Worm (Caenorhabditis elegans) whole organism, L4/young adult: ENCODE results near the gene ZC404.15.

Source experiments
- W03F9.2 ChIP-seq: fragments of 150-350 bp; optimal IDR thresholded peaks from 2 replicates; lab custom pipeline; 2014; ENCODE audit warnings: missing biosample characterization, missing genetic modification characterization
- dao-5 ChIP-seq: sonication (generic microtip); optimal IDR thresholded peaks from 2 replicates; lab custom pipeline; 2016; ENCODE audit warnings: missing genotype, missing genetic modification characterization, moderate library complexity, missing compliant biosample characterization
- him-1 ChIP-seq: sonication (generic microtip); optimal IDR thresholded peaks from 2 replicates; lab custom pipeline; 2016; ENCODE audit warnings: missing genotype, missing genetic modification reagents, missing genetic modification characterization, missing compliant biosample characterization

ZC404.15 gene

ce11 chrV:6780166-6780565 is at the start of gene ZC404.15:
Gene ZC404.15 (plus strand): TSS chrV:6780466.
- no peak for TF ChIP-seq dao-5 (tag; lab: Kevin White, UChicago)
- no peak for TF ChIP-seq W03F9.2
- TF ChIP-seq him-1 (tag; lab: Kevin White, UChicago), result no peak

- TF ChIP-seq dao-5 (tag; lab: Kevin White, UChicago) (no peak), him-1 (tag; lab: Kevin White, UChicago) (no peak), W03F9.2 (no peak)
Measured at ce11 chrV:6731594-6731993, 48.7 kb upstream of the ZC404.15 start, which contains the start of gene grl-9. Gene grl-9 (minus strand): TSS chrV:6731694.

- TF ChIP-seq dao-5 (tag; lab: Kevin White, UChicago), result no peak
- TF ChIP-seq W03F9.2, result no peak
- no peak for TF ChIP-seq him-1 (tag; lab: Kevin White, UChicago)
Measured at ce11 chrV:6732995-6733394, 47.3 kb upstream of the ZC404.15 start, which contains the start of gene grl-8. Gene grl-8 (minus strand): TSS chrV:6733095.

- TF ChIP-seq W03F9.2 (no peak), him-1 (tag; lab: Kevin White, UChicago) (no peak), dao-5 (tag; lab: Kevin White, UChicago) (no peak)
Measured at ce11 chrV:6736108-6736507, 44.2 kb upstream of the ZC404.15 start.

- TF ChIP-seq W03F9.2, result no peak
- TF ChIP-seq dao-5 (tag; lab: Kevin White, UChicago), result no peak
- TF ChIP-seq him-1 (tag; lab: Kevin White, UChicago), result no peak
Measured at ce11 chrV:6736877-6737276, 43.4 kb upstream of the ZC404.15 start.

- TF ChIP-seq W03F9.2 (no peak), dao-5 (tag; lab: Kevin White, UChicago) (no peak), him-1 (tag; lab: Kevin White, UChicago) (no peak)
Measured at ce11 chrV:6744774-6745173, 35.5 kb upstream of the ZC404.15 start, which contains the start of gene T25F10.3. Gene T25F10.3 (plus strand): TSS chrV:6745081.

- no peak for TF ChIP-seq him-1 (tag; lab: Kevin White, UChicago)
- TF ChIP-seq dao-5 (tag; lab: Kevin White, UChicago), result no peak
- TF ChIP-seq W03F9.2, result no peak
Measured at ce11 chrV:6751493-6752100, 28.7 kb upstream of the ZC404.15 start.

- TF ChIP-seq W03F9.2 (no peak), him-1 (tag; lab: Kevin White, UChicago) (no peak), dao-5 (tag; lab: Kevin White, UChicago) (no peak)
Measured at ce11 chrV:6753257-6753656, 27.0 kb upstream of the ZC404.15 start.

ce11 chrV:6758017-6758416 is 22.2 kb upstream of the ZC404.15 start, which contains the start of gene dbl-1:
Gene dbl-1 (plus strand): TSS chrV:6758135.
- TF ChIP-seq him-1 (tag; lab: Kevin White, UChicago), result no peak
- TF ChIP-seq dao-5 (tag; lab: Kevin White, UChicago), result no peak
- TF ChIP-seq W03F9.2, result no peak

ce11 chrV:6762361-6762760 is 17.9 kb upstream of the ZC404.15 start, which contains the start of gene T25F10.4:
Gene T25F10.4 (minus strand): TSS chrV:6762461.
- TF ChIP-seq dao-5 (tag; lab: Kevin White, UChicago) (no peak), W03F9.2 (no peak), him-1 (tag; lab: Kevin White, UChicago) (no peak)

- TF ChIP-seq W03F9.2 (no peak), him-1 (tag; lab: Kevin White, UChicago) (no peak), dao-5 (tag; lab: Kevin White, UChicago) (no peak)
Measured at ce11 chrV:6764972-6765371, 15.3 kb upstream of the ZC404.15 start, which contains the start of gene bbs-8. Gene bbs-8 (minus strand): TSS chrV:6765072.

- TF ChIP-seq W03F9.2 (no peak), him-1 (tag; lab: Kevin White, UChicago) (no peak), dao-5 (tag; lab: Kevin White, UChicago) (no peak)
Measured at ce11 chrV:6767576-6767975, 12.7 kb upstream of the ZC404.15 start.

- TF ChIP-seq W03F9.2 (no peak), him-1 (tag; lab: Kevin White, UChicago) (no peak), dao-5 (tag; lab: Kevin White, UChicago) (no peak)
Measured at ce11 chrV:6768452-6768929, 11.8 kb upstream of the ZC404.15 start, which contains the start of the genes T25F10.1 and clik-1. Gene T25F10.1 (plus strand): TSS chrV:6768502. Gene clik-1 (minus strand): TSS chrV:6768732.

- TF ChIP-seq dao-5 (tag; lab: Kevin White, UChicago) (no peak), W03F9.2 (no peak), him-1 (tag; lab: Kevin White, UChicago) (no peak)
Measured at ce11 chrV:6769440-6769839, 10.8 kb upstream of the ZC404.15 start.
